Worm (Caenorhabditis elegans) whole organism, midembryonic: ENCODE measurements around the gene mapk-15.

Experiments used
- T22C8.4 ChIP-seq: fragments of 200-800 bp; sonication (Bioruptor generic); IDR thresholded peaks from 2 replicates; pipeline ENCODE4 v1.3.6; 2022; ENCODE audit warnings: missing genetic modification characterization, missing compliant biosample characterization
- cog-1 ChIP-seq: sonication (generic microtip); optimal IDR thresholded peaks from 2 replicates; lab custom pipeline; 2016; ENCODE audit warnings: missing genetic modification characterization, missing compliant biosample characterization
- flt-1 ChIP-seq: fragments of 200-800 bp; sonication (Bioruptor generic); IDR thresholded peaks from 2 replicates; pipeline ENCODE4 v1.3.6; 2022; ENCODE audit warnings: missing genetic modification characterization, missing compliant biosample characterization
- klf-2 ChIP-seq: fragments of 200-800 bp; sonication (Bioruptor generic); conservative IDR thresholded peaks from 2 replicates; pipeline ENCODE4 v1.3.6; 2022; ENCODE audit warnings: missing genetic modification reagents, missing genetic modification characterization, missing compliant biosample characterization
- med-1 ChIP-seq: sonication (generic microtip); optimal IDR thresholded peaks from 2 replicates; lab custom pipeline; 2017; ENCODE audit warnings: missing genetic modification characterization, mild to moderate bottlenecking, missing compliant biosample characterization, antibody characterized with exemption, missing genetic modification reagents; ENCODE audit not compliant: insufficient read depth
- ref-1 ChIP-seq: fragments of 200-800 bp; sonication (Bioruptor generic); conservative IDR thresholded peaks from 2 replicates; pipeline ENCODE4 v1.3.6; 2022; ENCODE audit warnings: missing genetic modification reagents, missing genetic modification characterization, missing compliant biosample characterization
- tab-1 ChIP-seq: fragments of 200-800 bp; sonication (Bioruptor generic); IDR thresholded peaks from 2 replicates; pipeline ENCODE4 v1.3.6; 2022; ENCODE audit warnings: missing genetic modification characterization, missing compliant biosample characterization
- ztf-23 ChIP-seq: fragments of 200-800 bp; sonication (Bioruptor generic); IDR thresholded peaks from 2 replicates; pipeline ENCODE4 v1.3.6; 2022; ENCODE audit warnings: missing genetic modification reagents, missing genetic modification characterization, missing compliant biosample characterization

DNA sequence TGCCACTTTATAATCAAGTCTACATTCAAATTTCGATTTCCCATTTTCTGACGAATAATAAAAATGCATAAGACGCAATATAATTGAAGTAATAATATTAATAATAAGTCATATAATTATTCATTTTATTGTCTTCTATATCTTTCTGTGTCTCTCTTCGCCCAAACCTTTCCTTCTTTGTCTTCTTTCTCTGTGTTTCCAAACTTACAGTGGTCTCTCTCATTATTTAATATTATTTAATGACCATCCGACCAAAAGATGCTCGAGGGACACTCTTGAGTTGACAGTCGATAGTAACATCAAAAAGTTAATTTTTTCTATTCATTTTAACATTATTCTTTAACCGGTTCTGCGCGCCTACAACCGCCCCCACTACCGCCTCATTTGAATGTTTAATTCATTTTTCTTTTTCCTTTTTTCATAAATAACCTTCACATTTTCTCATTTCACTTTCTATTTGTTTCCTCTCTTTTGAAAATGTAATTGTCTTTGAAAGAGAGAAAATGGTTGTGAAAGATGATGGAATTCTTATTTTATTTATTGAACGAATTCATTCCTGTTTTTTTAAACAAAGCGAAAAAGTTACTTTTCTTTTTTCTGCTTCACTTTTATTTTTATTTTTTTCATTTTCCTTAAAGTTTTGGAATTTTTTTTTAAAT is 6.1 kb downstream of the mapk-15 start:
- TF ChIP-seq klf-2 (GFP tag; lab: Robert Waterston, UW) (no peak), flt-1 (GFP tag; lab: Robert Waterston, UW) (no peak), med-1 (GFP tag; lab: Kevin White, UChicago) (no peak), ref-1 (GFP tag; lab: Robert Waterston, UW) (no peak), tab-1 (GFP tag; lab: Robert Waterston, UW) (no peak), cog-1 (peak; percentile 8), T22C8.4 (GFP tag; lab: Robert Waterston, UW) (no peak), ztf-23 (GFP tag; lab: Robert Waterston, UW) (no peak)
